Fruit fly (Drosophila melanogaster) whole organism, embryonic: ENCODE results near the gene Mdh2.

Experiments used
- ATbp ChIP-seq: fragments of 200-800 bp; sonication (Bioruptor generic); optimal IDR thresholded peaks from 2 replicates; lab custom pipeline; 2017; ENCODE audit warnings: missing biosample characterization, mild to moderate bottlenecking, missing genetic modification characterization, missing genetic modification reagents
- Abd-B ChIP-seq: fragments of 200-800 bp; sonication (Bioruptor generic); optimal IDR thresholded peaks from 2 replicates; lab custom pipeline; 2018; ENCODE audit warnings: missing biosample characterization, mild to moderate bottlenecking, missing genetic modification characterization, moderate library complexity
- Atf3 ChIP-seq: fragments of 200-800 bp; sonication (Bioruptor generic); optimal IDR thresholded peaks from 3 replicates; lab custom pipeline; 2016; ENCODE audit warnings: missing biosample characterization, missing genetic modification characterization
- Bgb ChIP-seq: fragments of 200-800 bp; sonication (Bioruptor generic); IDR thresholded peaks from 2 replicates; pipeline ENCODE4 v1.3.6; 2022; ENCODE audit warnings: missing biosample characterization, missing genetic modification characterization; ENCODE audit not compliant: partially characterized antibody
- C15 ChIP-seq: fragments of 200-800 bp; sonication (Bioruptor generic); IDR thresholded peaks from 3 replicates; pipeline ENCODE4 v1.3.6; 2022; ENCODE audit warnings: missing biosample characterization, missing genetic modification characterization
- CG11695 ChIP-seq: fragments of 200-800 bp; sonication (Bioruptor generic); IDR thresholded peaks from 3 replicates; pipeline ENCODE4 v1.3.6; 2022; ENCODE audit warnings: missing biosample characterization, missing genetic modification characterization
- CG12155 ChIP-seq: fragments of 200-800 bp; sonication (Bioruptor generic); optimal IDR thresholded peaks from 3 replicates; lab custom pipeline; 2016; ENCODE audit warnings: missing biosample characterization, missing genetic modification characterization
- CG14050 ChIP-seq: fragments of 200-800 bp; sonication (Bioruptor generic); IDR thresholded peaks from 3 replicates; pipeline ENCODE4 v1.3.6; 2022; ENCODE audit warnings: missing biosample characterization, missing genetic modification characterization
- CG15601 ChIP-seq: fragments of 200-800 bp; sonication (Bioruptor generic); optimal IDR thresholded peaks from 3 replicates; lab custom pipeline; 2019; ENCODE audit warnings: missing biosample characterization, mild to moderate bottlenecking, missing genetic modification characterization, moderate library complexity
- CG18476 ChIP-seq: fragments of 200-800 bp; sonication (Bioruptor generic); optimal IDR thresholded peaks from 2 replicates; lab custom pipeline; 2016; ENCODE audit warnings: missing biosample characterization, mild to moderate bottlenecking, missing genetic modification characterization
- CG2202 ChIP-seq: fragments of 200-800 bp; sonication (Bioruptor generic); optimal IDR thresholded peaks from 2 replicates; lab custom pipeline; 2018; ENCODE audit warnings: missing biosample characterization, mild to moderate bottlenecking, missing genetic modification characterization
- CG30403 ChIP-seq: fragments of 200-800 bp; sonication (Bioruptor generic); optimal IDR thresholded peaks from 3 replicates; lab custom pipeline; 2016; ENCODE audit warnings: missing biosample characterization, missing genetic modification characterization
- CG4404 ChIP-seq: fragments of 200-800 bp; sonication (Bioruptor generic); IDR thresholded peaks from 2 replicates; pipeline ENCODE4 v1.3.6; 2022; ENCODE audit warnings: missing biosample characterization, missing genetic modification characterization
- CG4730 ChIP-seq: fragments of 200-800 bp; sonication (Bioruptor generic); IDR thresholded peaks from 2 replicates; pipeline ENCODE4 v1.3.6; 2022; ENCODE audit warnings: missing biosample characterization, missing genetic modification characterization
- CG6654 ChIP-seq: fragments of 200-800 bp; sonication (Bioruptor generic); optimal IDR thresholded peaks from 2 replicates; lab custom pipeline; 2017; ENCODE audit warnings: missing biosample characterization, mild to moderate bottlenecking, missing genetic modification characterization
- CG7271 ChIP-seq: fragments of 200-800 bp; sonication (Bioruptor generic); optimal IDR thresholded peaks from 2 replicates; lab custom pipeline; 2018; ENCODE audit warnings: missing biosample characterization, mild to moderate bottlenecking, missing genetic modification characterization, moderate library complexity
- CG8290 ChIP-seq, 3 experiments: fragments of 200-800 bp; sonication (Bioruptor generic); optimal IDR thresholded peaks; 2 replicates each; lab custom pipeline; 2016 to 2019; ENCODE audit warnings: missing biosample characterization in 3 of 3, missing genetic modification characterization in 3 of 3, mild to moderate bottlenecking in 2 of 3, moderate library complexity in 1 of 3
- CG9609 ChIP-seq: fragments of 200-800 bp; sonication (Bioruptor generic); optimal IDR thresholded peaks from 3 replicates; lab custom pipeline; 2016; ENCODE audit warnings: missing biosample characterization, missing genetic modification characterization
- CG9797 ChIP-seq: fragments of 200-800 bp; sonication (Bioruptor generic); optimal IDR thresholded peaks from 3 replicates; lab custom pipeline; 2018; ENCODE audit warnings: missing biosample characterization, mild to moderate bottlenecking, missing genetic modification characterization
- Dek ChIP-seq: fragments of 200-800 bp; sonication (Bioruptor generic); optimal IDR thresholded peaks from 3 replicates; lab custom pipeline; 2019; ENCODE audit warnings: missing biosample characterization, mild to moderate bottlenecking, missing genetic modification characterization, moderate library complexity
- Drgx ChIP-seq: fragments of 200-800 bp; sonication (Bioruptor generic); IDR thresholded peaks from 2 replicates; pipeline ENCODE4 v1.3.6; 2022; ENCODE audit warnings: missing biosample characterization, missing genetic modification characterization
- Elba2 ChIP-seq: fragments of 200-800 bp; sonication (Bioruptor generic); optimal IDR thresholded peaks from 3 replicates; lab custom pipeline; 2016; ENCODE audit warnings: missing biosample characterization, missing genetic modification characterization
- Ets97D ChIP-seq: fragments of 200-800 bp; sonication (Bioruptor generic); optimal IDR thresholded peaks from 3 replicates; lab custom pipeline; 2016; ENCODE audit warnings: missing biosample characterization, missing genetic modification characterization
- Hand ChIP-seq: fragments of 200-800 bp; sonication (Bioruptor generic); optimal IDR thresholded peaks from 2 replicates; lab custom pipeline; 2017; ENCODE audit warnings: mild to moderate bottlenecking, missing biosample characterization, missing genetic modification reagents, missing genetic modification characterization
- Hmx ChIP-seq: fragments of 200-800 bp; sonication (Bioruptor generic); optimal IDR thresholded peaks from 2 replicates; lab custom pipeline; 2016; ENCODE audit warnings: missing biosample characterization, missing genetic modification characterization
- Hr3 ChIP-seq: fragments of 200-800 bp; sonication (Bioruptor generic); optimal IDR thresholded peaks from 3 replicates; lab custom pipeline; 2016; ENCODE audit warnings: missing biosample characterization, missing genetic modification characterization
- Mad ChIP-seq: fragments of 200-800 bp; sonication (Bioruptor generic); optimal IDR thresholded peaks from 2 replicates; lab custom pipeline; 2016; ENCODE audit warnings: missing biosample characterization, missing genetic modification characterization
- NFAT ChIP-seq: fragments of 200-800 bp; sonication (Bioruptor generic); IDR thresholded peaks from 2 replicates; pipeline ENCODE4 v1.3.6; 2022; ENCODE audit warnings: missing biosample characterization, missing genetic modification characterization
- Oaz ChIP-seq: fragments of 200-800 bp; sonication (Bioruptor generic); IDR thresholded peaks from 2 replicates; pipeline ENCODE4 v1.3.6; 2022; ENCODE audit warnings: missing biosample characterization, missing genetic modification characterization
- Optix ChIP-seq: fragments of 200-800 bp; sonication (Bioruptor generic); IDR thresholded peaks from 3 replicates; pipeline ENCODE4 v1.3.6; 2022; ENCODE audit warnings: missing biosample characterization, missing genetic modification characterization
- Sox102F ChIP-seq: fragments of 200-800 bp; sonication (Bioruptor generic); optimal IDR thresholded peaks from 2 replicates; lab custom pipeline; 2018; ENCODE audit warnings: missing biosample characterization, mild to moderate bottlenecking, missing genetic modification characterization, moderate library complexity
- Sry-β ChIP-seq: fragments of 200-800 bp; sonication (Bioruptor generic); optimal IDR thresholded peaks from 2 replicates; lab custom pipeline; 2018; ENCODE audit warnings: missing biosample characterization, mild to moderate bottlenecking, missing genetic modification characterization, moderate library complexity
- Ssrp ChIP-seq: fragments of 200-800 bp; sonication (Bioruptor generic); optimal IDR thresholded peaks from 2 replicates; lab custom pipeline; 2018; ENCODE audit warnings: missing biosample characterization, mild to moderate bottlenecking, missing genetic modification characterization, moderate library complexity
- al ChIP-seq: fragments of 200-800 bp; sonication (Bioruptor generic); IDR thresholded peaks from 2 replicates; pipeline ENCODE4 v1.3.6; 2022; ENCODE audit warnings: missing biosample characterization, missing genetic modification characterization
- ase ChIP-seq: fragments of 200-800 bp; sonication (Bioruptor generic); IDR thresholded peaks from 3 replicates; pipeline ENCODE4 v1.3.6; 2022; ENCODE audit warnings: missing biosample characterization, missing genetic modification characterization
- bab2 ChIP-seq: fragments of 200-800 bp; sonication (Bioruptor generic); optimal IDR thresholded peaks from 2 replicates; lab custom pipeline; 2016; ENCODE audit warnings: missing biosample characterization, missing genetic modification characterization
- crol ChIP-seq: fragments of 200-800 bp; sonication (Bioruptor generic); IDR thresholded peaks from 2 replicates; pipeline ENCODE4 v1.3.6; 2022; ENCODE audit warnings: missing biosample characterization, missing genetic modification characterization
- crp ChIP-seq, 2 experiments: fragments of 200-800 bp; sonication (Bioruptor generic); optimal IDR thresholded peaks; 2 replicates in 1 of 2; 3 replicates in 1 of 2; lab custom pipeline; 2017; ENCODE audit warnings: missing biosample characterization in 2 of 2, missing genetic modification characterization in 2 of 2, mild to moderate bottlenecking in 1 of 2, moderate library complexity in 1 of 2
- dan ChIP-seq: fragments of 200-800 bp; sonication (Bioruptor generic); IDR thresholded peaks from 2 replicates; pipeline ENCODE4 v1.3.6; 2022; ENCODE audit warnings: missing biosample characterization, missing genetic modification characterization
- dati ChIP-seq: fragments of 200-800 bp; sonication (Bioruptor generic); IDR thresholded peaks from 2 replicates; pipeline ENCODE4 v1.3.6; 2022; ENCODE audit warnings: missing biosample characterization, missing genetic modification characterization
- dimm ChIP-seq: fragments of 200-800 bp; sonication (Bioruptor generic); IDR thresholded peaks from 2 replicates; pipeline ENCODE4 v1.3.6; 2022; ENCODE audit warnings: missing biosample characterization, missing genetic modification characterization
- dmrt99B ChIP-seq: fragments of 200-800 bp; sonication (Bioruptor generic); optimal IDR thresholded peaks from 2 replicates; lab custom pipeline; 2018; ENCODE audit warnings: missing biosample characterization, mild to moderate bottlenecking, missing genetic modification characterization, moderate library complexity
- dpn ChIP-seq, 2 experiments: fragments of 200-800 bp; sonication (Bioruptor generic); optimal IDR thresholded peaks; 3 replicates each; lab custom pipeline; 2016; ENCODE audit warnings: missing biosample characterization in 2 of 2, missing genetic modification characterization in 2 of 2
- eyg ChIP-seq: fragments of 200-800 bp; sonication (Bioruptor generic); optimal IDR thresholded peaks from 3 replicates; lab custom pipeline; 2016; ENCODE audit warnings: missing biosample characterization, missing genetic modification characterization
- fd64A ChIP-seq: fragments of 200-800 bp; sonication (Bioruptor generic); optimal IDR thresholded peaks from 3 replicates; lab custom pipeline; 2018; ENCODE audit warnings: missing biosample characterization, mild to moderate bottlenecking, missing genetic modification characterization
- gt ChIP-seq: fragments of 200-800 bp; sonication (Bioruptor generic); IDR thresholded peaks from 2 replicates; pipeline ENCODE4 v1.3.6; 2022; ENCODE audit warnings: missing biosample characterization, missing genetic modification characterization
- hth ChIP-seq: fragments of >200 bp; optimal IDR thresholded peaks from 2 replicates; lab custom pipeline; 2017; ENCODE audit warnings: inconsistent platforms
- pita ChIP-seq: fragments of 200-800 bp; sonication (Bioruptor generic); optimal IDR thresholded peaks from 2 replicates; lab custom pipeline; 2017; ENCODE audit warnings: missing biosample characterization, mild to moderate bottlenecking, missing genetic modification characterization
- psq ChIP-seq: fragments of 200-800 bp; sonication (Bioruptor generic); optimal IDR thresholded peaks from 2 replicates; lab custom pipeline; 2017; ENCODE audit warnings: missing biosample characterization, missing genetic modification characterization
- row ChIP-seq: fragments of 200-800 bp; sonication (Bioruptor generic); IDR thresholded peaks from 3 replicates; pipeline ENCODE4 v1.3.6; 2022; ENCODE audit warnings: missing biosample characterization, missing genetic modification characterization
- slou ChIP-seq: fragments of 200-800 bp; sonication (Bioruptor generic); optimal IDR thresholded peaks from 3 replicates; lab custom pipeline; 2016; ENCODE audit warnings: missing biosample characterization, missing genetic modification characterization
- so ChIP-seq: fragments of 200-800 bp; sonication (Bioruptor generic); IDR thresholded peaks from 3 replicates; pipeline ENCODE4 v1.3.6; 2022; ENCODE audit warnings: missing biosample characterization, missing genetic modification characterization

The Mdh2 gene

dm6 chr3R:18185385-18185784 lies 40.8 kb upstream of the Mdh2 start, which contains the start of the genes Arp5 and CG7208 (continued):
- TF ChIP-seq fd64A (GFP tag; lab: Kevin White, UChicago) (no peak), C15 (GFP tag; lab: Robert Waterston, UW) (no peak), Hand (GFP tag; lab: Kevin White, UChicago) (no peak), CG14050 (GFP tag; lab: Robert Waterston, UW) (0 out of 3 replicates have a peak, but pooled peaks have one; percentile 13), CG9797 (GFP tag; lab: Kevin White, UChicago) (no peak), CG6654 (GFP tag; lab: Kevin White, UChicago) (no peak), eyg (GFP tag; lab: Kevin White, UChicago) (no peak), bab2 (GFP tag; lab: Kevin White, UChicago) (peak; percentile 59), dati (GFP tag; lab: Robert Waterston, UW) (no peak), Sox102F (no peak), Hr3 (GFP tag; lab: Kevin White, UChicago) (peak; percentile 75), crol (no peak), CG4730 (GFP tag; lab: Robert Waterston, UW) (no peak), CG2202 (tag; lab: Kevin White, UChicago) (no peak), CG8290 (GFP tag; optimal IDR thresholded peaks at IDR 0.05; lab: Kevin White, UChicago) (peak; percentile 66), CG8290 (tag; optimal IDR thresholded peaks at IDR 0.05; lab: Kevin White, UChicago) (peak in 1 of 2 experiments; percentile 34), dmrt99B (tag; lab: Kevin White, UChicago) (no peak), Ets97D (GFP tag; lab: Kevin White, UChicago) (peak; percentile 70), hth (no peak), CG15601 (tag; lab: Kevin White, UChicago) (peak; percentile 67), so (GFP tag; lab: Robert Waterston, UW) (no peak), Sry-β (GFP tag; lab: Kevin White, UChicago) (peak; percentile 73), dpn (GFP tag; optimal IDR thresholded peaks at IDR 0.05; lab: Kevin White, UChicago) (peak; percentile 72 to 85), dimm (GFP tag; lab: Robert Waterston, UW) (no peak), Drgx (GFP tag; lab: Robert Waterston, UW) (0 out of 2 replicates have a peak, but pooled peaks have one; percentile 49), Bgb (GFP tag; lab: Robert Waterston, UW) (no peak), Optix (no peak), slou (GFP tag; lab: Kevin White, UChicago) (peak; percentile 42), Elba2 (GFP tag; lab: Kevin White, UChicago) (peak; percentile 29), al (GFP tag; lab: Robert Waterston, UW) (peak; percentile 72), Atf3 (GFP tag; lab: Kevin White, UChicago) (peak; percentile 42), gt (GFP tag; lab: Robert Waterston, UW) (no peak), crp (GFP tag; optimal IDR thresholded peaks at IDR 0.05; lab: Kevin White, UChicago) (no peak), pita (GFP tag; lab: Kevin White, UChicago) (no peak), ATbp (GFP tag; lab: Kevin White, UChicago) (peak; percentile 32), ase (GFP tag; lab: Robert Waterston, UW) (peak; percentile 8; the same call in 1 of the 3 replicates), CG11695 (GFP tag; lab: Robert Waterston, UW) (peak; percentile 49; the same call in 1 of the 3 replicates), dan (GFP tag; lab: Robert Waterston, UW) (no peak), NFAT (GFP tag; lab: Robert Waterston, UW) (peak; percentile 59), Hmx (GFP tag; lab: Kevin White, UChicago) (no peak), Dek (tag; lab: Kevin White, UChicago) (peak; percentile 70), CG30403 (GFP tag; lab: Kevin White, UChicago) (peak; percentile 84), CG9609 (GFP tag; lab: Kevin White, UChicago) (peak; percentile 31), CG18476 (peak; percentile 63), Abd-B (GFP tag; lab: Kevin White, UChicago) (peak; percentile 85), psq (peak; percentile 91), Ssrp (peak; percentile 56), row (GFP tag; lab: Robert Waterston, UW) (peak; percentile 84), CG4404 (GFP tag; lab: Robert Waterston, UW) (peak; percentile 48; the same call in 1 of the 2 replicates), CG7271 (tag; lab: Kevin White, UChicago) (no peak), Mad (GFP tag; lab: Kevin White, UChicago) (peak; percentile 53), CG12155 (GFP tag; lab: Kevin White, UChicago) (peak; percentile 73), Oaz (GFP tag; lab: Robert Waterston, UW) (no peak)
